Worm (Caenorhabditis elegans): ENCODE data around the gene ascc-1.
A peak's percentile ranks its signal among the peaks of the same experiment; 100 is the strongest.

ascc-1 gene

ce11 chrII:95177-95576, 37.7 kb downstream of the ascc-1 start, which contains the start of gene C50D2.7 (continued):
- TF ChIP-seq dmd-9 (GFP tag; IDR thresholded peaks at IDR 0.05) = no peak

ce11 chrII:97992-98763, 40.7 kb downstream of the ascc-1 start, which contains the start of the genes luc-7L3 and sftb-6:
TSS of gene luc-7L3 (minus strand) at chrII:98027.
TSS of gene sftb-6 (plus strand) at chrII:98404.
- TF ChIP-seq attf-4 (tag; optimal IDR thresholded peaks at IDR 0.05) (no peak), set-16 (GFP tag; IDR thresholded peaks at IDR 0.05) (no peak), lin-38 (GFP tag; IDR thresholded peaks at IDR 0.05) (peak; percentile 26), spr-3 (GFP tag; optimal IDR thresholded peaks at IDR 0.05) (no peak), nhr-11 (tag; optimal IDR thresholded peaks at IDR 0.05) (no peak), mep-1 (tag; optimal IDR thresholded peaks at IDR 0.05) (peak; percentile 56), nhr-237 (tag; optimal IDR thresholded peaks at IDR 0.05) (no peak), dmd-6 (GFP tag; IDR thresholded peaks at IDR 0.05) (no peak), unc-62 (GFP tag; optimal IDR thresholded peaks at IDR 0.05 in 1 of 2) (no peak), unc-62 (tag; optimal IDR thresholded peaks at IDR 0.05) (no peak), zip-2 (tag; optimal IDR thresholded peaks at IDR 0.05) (no peak), Y48G9A.11 (GFP tag; IDR thresholded peaks at IDR 0.05) (peak; percentile 97), nhr-41 (GFP tag; IDR thresholded peaks at IDR 0.05) (no peak), daf-16 (GFP tag; optimal IDR thresholded peaks at IDR 0.05) (no peak), daf-16 (tag; optimal IDR thresholded peaks at IDR 0.05) (peak; percentile 72), fkh-10 (GFP tag; optimal IDR thresholded peaks at IDR 0.05) (peak; percentile 25), hmg-1.1 (GFP tag; IDR thresholded peaks at IDR 0.05) (peak; percentile 29; the same call in 1 of the 2 replicates), lin-15B (tag; optimal IDR thresholded peaks at IDR 0.05) (no peak), php-3 (GFP tag; IDR thresholded peaks at IDR 0.05) (no peak), Y5F2A.4 (GFP tag; optimal IDR thresholded peaks at IDR 0.05) (no peak), rbr-2 (tag; optimal IDR thresholded peaks at IDR 0.05) (peak; percentile 48), lin-39 (tag; optimal IDR thresholded peaks at IDR 0.05) (no peak), lin-29 (GFP tag; IDR thresholded peaks at IDR 0.05) (no peak), ceh-28 (tag; optimal IDR thresholded peaks at IDR 0.05) (no peak), dpl-1 (GFP tag; optimal IDR thresholded peaks at IDR 0.05) (peak; percentile 64), hif-1 (tag; optimal IDR thresholded peaks at IDR 0.05) (peak in 1 of 2 experiments; percentile 7), R02D3.7 (tag; optimal IDR thresholded peaks at IDR 0.05) (peak; percentile 83), ztf-7 (tag; optimal IDR thresholded peaks at IDR 0.05) (no peak), F10B5.3 (tag; optimal IDR thresholded peaks at IDR 0.05) (no peak), gei-8 (GFP tag; optimal IDR thresholded peaks at IDR 0.05) (no peak), nhr-6 (tag; optimal IDR thresholded peaks at IDR 0.05) (no peak), ctbp-1 (GFP tag; IDR thresholded peaks at IDR 0.05) (0 out of 2 replicates have a peak, but pooled peaks have one; percentile 19), zag-1 (tag; optimal IDR thresholded peaks at IDR 0.05) (no peak), ceh-44 (GFP tag; IDR thresholded peaks at IDR 0.05) (no peak), zip-11 (GFP tag; IDR thresholded peaks at IDR 0.05) (no peak), mxl-3 (GFP tag; optimal IDR thresholded peaks at IDR 0.05) (no peak), hlh-30 (tag; optimal IDR thresholded peaks at IDR 0.05; ENCODE audit: insufficient read depth) (peak; percentile 21), skn-1 (tag; optimal IDR thresholded peaks at IDR 0.05) (no peak), ceh-20 (GFP tag; IDR thresholded peaks at IDR 0.05) (no peak), lin-13 (GFP tag; optimal IDR thresholded peaks at IDR 0.05) (no peak), T20F7.1 (GFP tag; optimal IDR thresholded peaks at IDR 0.05) (peak; percentile 100), nhr-25 (tag; optimal IDR thresholded peaks at IDR 0.05; ENCODE audit: borderline replicate concordance, insufficient read depth) (no peak), aly-2 (tag; optimal IDR thresholded peaks at IDR 0.05) (no peak), lsy-2 (tag; optimal IDR thresholded peaks at IDR 0.05) (peak in 1 of 2 experiments; percentile 72), dve-1 (tag; optimal IDR thresholded peaks at IDR 0.05; ENCODE audit: insufficient read depth) (peak; percentile 37), daf-19 (GFP tag; conservative IDR thresholded peaks at IDR 0.05) (no peak), ceh-82 (tag; optimal IDR thresholded peaks at IDR 0.05) (no peak)

All from whole organism, L4 larva.